Worm (Caenorhabditis elegans) whole organism, mixed stage, embryonic: ENCODE results near the gene tbg-1.

Experiments used
- ceh-43 ChIP-seq: fragments of 200-800 bp; sonication (Bioruptor generic); optimal IDR thresholded peaks from 2 replicates; lab custom pipeline; 2018; ENCODE audit warnings: mild to moderate bottlenecking, missing genetic modification characterization, moderate library complexity, missing compliant biosample characterization
- lin-13 ChIP-seq: fragments of 150-350 bp; optimal IDR thresholded peaks from 2 replicates; lab custom pipeline; 2014; ENCODE audit warnings: missing biosample characterization, missing genetic modification characterization
- mep-1 ChIP-seq: fragments of 150-350 bp; optimal IDR thresholded peaks from 2 replicates; lab custom pipeline; 2017; ENCODE audit warnings: missing biosample characterization, missing genetic modification reagents, missing genetic modification characterization, inconsistent platforms
- nhr-28 ChIP-seq: fragments of 150-350 bp; optimal IDR thresholded peaks from 2 replicates; lab custom pipeline; 2014; ENCODE audit warnings: missing biosample characterization, missing genetic modification characterization
- sem-2 ChIP-seq: fragments of 200-800 bp; sonication (Bioruptor generic); optimal IDR thresholded peaks from 2 replicates; lab custom pipeline; 2018; ENCODE audit warnings: mild to moderate bottlenecking, missing genetic modification characterization, missing compliant biosample characterization
- zip-8 ChIP-seq: fragments of 150-350 bp; optimal IDR thresholded peaks from 2 replicates; lab custom pipeline; 2014; ENCODE audit warnings: missing biosample characterization, missing genetic modification characterization

ce11 chrIII:9663943-9664342 is 35.0 kb upstream of the tbg-1 start:
- TF ChIP-seq nhr-28 (tag; lab: Kevin White, UChicago) (no peak), lin-13 (tag; lab: Kevin White, UChicago) (no peak), zip-8 (no peak), mep-1 (tag; lab: Kevin White, UChicago) (no peak), ceh-43 (GFP tag; lab: Kevin White, UChicago) (no peak), sem-2 (GFP tag; lab: Kevin White, UChicago) (no peak)
